Fruit fly (Drosophila melanogaster) whole organism, embryonic: ENCODE results near the gene ND-39.

Source experiments
- Antp ChIP-seq: fragments of 200-800 bp; sonication (Bioruptor generic); optimal IDR thresholded peaks from 3 replicates; lab custom pipeline; 2016; ENCODE audit warnings: missing biosample characterization, missing genetic modification characterization
- Awh ChIP-seq: fragments of 200-800 bp; sonication (Bioruptor generic); IDR thresholded peaks from 2 replicates; pipeline ENCODE4, ENCODE4 v1.3.6; 2022; ENCODE audit warnings: missing biosample characterization, missing genetic modification characterization
- Bdp1 ChIP-seq: fragments of 200-800 bp; sonication (Bioruptor generic); optimal IDR thresholded peaks from 3 replicates; lab custom pipeline; 2016; ENCODE audit warnings: missing biosample characterization, missing genetic modification characterization
- CG10321 ChIP-seq: fragments of 200-800 bp; sonication (Bioruptor generic); IDR thresholded peaks from 2 replicates; pipeline ENCODE4 v1.3.6; 2022; ENCODE audit warnings: missing biosample characterization, missing genetic modification characterization
- CG10565 ChIP-seq: fragments of 200-800 bp; sonication (Bioruptor generic); optimal IDR thresholded peaks from 3 replicates; lab custom pipeline; 2016; ENCODE audit warnings: missing biosample characterization, mild to moderate bottlenecking, missing genetic modification characterization
- CG13775 ChIP-seq: fragments of 200-800 bp; sonication (Bioruptor generic); optimal IDR thresholded peaks from 3 replicates; lab custom pipeline; 2017; ENCODE audit warnings: missing biosample characterization, mild to moderate bottlenecking, missing genetic modification characterization
- CG13894 ChIP-seq: fragments of 200-800 bp; sonication (Bioruptor generic); optimal IDR thresholded peaks from 3 replicates; lab custom pipeline; 2018; ENCODE audit warnings: missing biosample characterization, mild to moderate bottlenecking, missing genetic modification characterization, moderate library complexity
- CG1529 ChIP-seq: fragments of 200-800 bp; sonication (Bioruptor generic); optimal IDR thresholded peaks from 3 replicates; lab custom pipeline; 2018; ENCODE audit warnings: missing biosample characterization, missing genetic modification characterization
- CG17359 ChIP-seq: fragments of 200-800 bp; sonication (Bioruptor generic); optimal IDR thresholded peaks from 3 replicates; lab custom pipeline; 2018; ENCODE audit warnings: missing biosample characterization, mild to moderate bottlenecking, missing genetic modification characterization, moderate library complexity
- CG17385 ChIP-seq: fragments of 200-800 bp; sonication (Bioruptor generic); optimal IDR thresholded peaks from 3 replicates; lab custom pipeline; 2018; ENCODE audit warnings: missing biosample characterization, mild to moderate bottlenecking, missing genetic modification characterization
- CG17829 ChIP-seq: fragments of 200-800 bp; optimal IDR thresholded peaks from 2 replicates; lab custom pipeline; 2019; ENCODE audit warnings: missing biosample characterization, mild to moderate bottlenecking, missing genetic modification characterization, moderate library complexity
- CG18764 ChIP-seq: fragments of 200-800 bp; sonication (Bioruptor generic); optimal IDR thresholded peaks from 3 replicates; lab custom pipeline; 2016; ENCODE audit warnings: missing biosample characterization, missing genetic modification characterization
- CG32772 ChIP-seq: fragments of 200-800 bp; sonication (Bioruptor generic); IDR thresholded peaks from 2 replicates; pipeline ENCODE4 v1.3.6; 2022; ENCODE audit warnings: missing biosample characterization, missing genetic modification characterization
- CG3407 ChIP-seq: fragments of 200-800 bp; sonication (Bioruptor generic); optimal IDR thresholded peaks from 2 replicates; lab custom pipeline; 2018; ENCODE audit warnings: missing biosample characterization, mild to moderate bottlenecking, missing genetic modification characterization
- CG34376 ChIP-seq: fragments of 200-800 bp; sonication (Bioruptor generic); optimal IDR thresholded peaks from 2 replicates; lab custom pipeline; 2018; ENCODE audit warnings: missing biosample characterization, mild to moderate bottlenecking, missing genetic modification characterization
- CG4730 ChIP-seq: fragments of 200-800 bp; sonication (Bioruptor generic); IDR thresholded peaks from 2 replicates; pipeline ENCODE4 v1.3.6; 2022; ENCODE audit warnings: missing biosample characterization, missing genetic modification characterization
- CG7271 ChIP-seq: fragments of 200-800 bp; sonication (Bioruptor generic); optimal IDR thresholded peaks from 2 replicates; lab custom pipeline; 2018; ENCODE audit warnings: missing biosample characterization, mild to moderate bottlenecking, missing genetic modification characterization, moderate library complexity
- CG7745 ChIP-seq: fragments of 200-800 bp; sonication (Bioruptor generic); optimal IDR thresholded peaks from 2 replicates; lab custom pipeline; 2018; ENCODE audit warnings: missing biosample characterization, mild to moderate bottlenecking, missing genetic modification characterization, moderate library complexity
- CG7928 ChIP-seq: fragments of 200-800 bp; sonication (Bioruptor generic); optimal IDR thresholded peaks from 2 replicates; lab custom pipeline; 2017; ENCODE audit warnings: missing biosample characterization, mild to moderate bottlenecking, missing genetic modification characterization
- CG7963 ChIP-seq: fragments of 200-800 bp; sonication (Bioruptor generic); IDR thresholded peaks from 3 replicates; pipeline ENCODE4 v1.3.6; 2022; ENCODE audit warnings: missing biosample characterization, missing genetic modification characterization; ENCODE audit not compliant: partially characterized antibody
- CG9876 ChIP-seq: fragments of 200-800 bp; sonication (Bioruptor generic); optimal IDR thresholded peaks from 2 replicates; lab custom pipeline; 2016; ENCODE audit warnings: missing biosample characterization, missing genetic modification characterization
- Dbx ChIP-seq: fragments of 200-800 bp; sonication (Bioruptor generic); IDR thresholded peaks from 3 replicates; pipeline ENCODE4 v1.3.6; 2022; ENCODE audit warnings: missing biosample characterization, missing genetic modification characterization
- Dp ChIP-seq: fragments of 200-800 bp; sonication (Bioruptor generic); optimal IDR thresholded peaks from 2 replicates; lab custom pipeline; 2018; ENCODE audit warnings: missing biosample characterization, mild to moderate bottlenecking, missing genetic modification characterization, moderate library complexity
- E2f1 ChIP-seq: fragments of 200-800 bp; sonication (Bioruptor generic); IDR thresholded peaks from 2 replicates; pipeline ENCODE4 v1.3.6; 2022; ENCODE audit warnings: missing biosample characterization, missing genetic modification characterization
- HLH3B ChIP-seq: fragments of 200-800 bp; sonication (Bioruptor generic); IDR thresholded peaks from 2 replicates; pipeline ENCODE4 v1.3.6; 2022; ENCODE audit warnings: missing biosample characterization, missing genetic modification characterization
- Mad ChIP-seq: fragments of 200-800 bp; sonication (Bioruptor generic); optimal IDR thresholded peaks from 2 replicates; lab custom pipeline; 2016; ENCODE audit warnings: missing biosample characterization, missing genetic modification characterization
- NC2α ChIP-seq: fragments of 200-800 bp; sonication (Bioruptor generic); optimal IDR thresholded peaks from 2 replicates; lab custom pipeline; 2016; ENCODE audit warnings: missing biosample characterization, missing genetic modification characterization
- Optix ChIP-seq: fragments of 200-800 bp; sonication (Bioruptor generic); IDR thresholded peaks from 3 replicates; pipeline ENCODE4 v1.3.6; 2022; ENCODE audit warnings: missing biosample characterization, missing genetic modification characterization
- Trl ChIP-seq, 3 experiments: fragments of >200 bp in 2 of 3; fragments of 200-800 bp in 1 of 3; sonication (Bioruptor generic) in 1 of 3; optimal IDR thresholded peaks; 2 replicates in 1 of 3; 3 replicates in 2 of 3; lab custom pipeline; 2016 to 2017; ENCODE audit warnings: missing biosample characterization in 1 of 3, missing genetic modification characterization in 1 of 3
- al ChIP-seq: fragments of 200-800 bp; sonication (Bioruptor generic); IDR thresholded peaks from 2 replicates; pipeline ENCODE4 v1.3.6; 2022; ENCODE audit warnings: missing biosample characterization, missing genetic modification characterization
- ap ChIP-seq: fragments of 200-800 bp; sonication (Bioruptor generic); IDR thresholded peaks from 2 replicates; pipeline ENCODE4 v1.3.6; 2022; ENCODE audit warnings: missing biosample characterization, missing genetic modification characterization
- br ChIP-seq: fragments of >200 bp; optimal IDR thresholded peaks from 2 replicates; lab custom pipeline; 2017
- danr ChIP-seq: fragments of 200-800 bp; sonication (Bioruptor generic); IDR thresholded peaks from 2 replicates; pipeline ENCODE4 v1.3.6; 2022; ENCODE audit warnings: missing biosample characterization, missing genetic modification characterization
- gsb ChIP-seq: fragments of 200-800 bp; sonication (Bioruptor generic); IDR thresholded peaks from 2 replicates; pipeline ENCODE4 v1.3.6; 2022; ENCODE audit warnings: missing biosample characterization, missing genetic modification characterization
- gt ChIP-seq: fragments of 200-800 bp; sonication (Bioruptor generic); IDR thresholded peaks from 2 replicates; pipeline ENCODE4 v1.3.6; 2022; ENCODE audit warnings: missing biosample characterization, missing genetic modification characterization
- lab ChIP-seq: fragments of 200-800 bp; sonication (Bioruptor generic); optimal IDR thresholded peaks from 3 replicates; lab custom pipeline; 2017; ENCODE audit warnings: missing biosample characterization, missing genetic modification characterization, mild to moderate bottlenecking, moderate library complexity, missing genetic modification reagents
- peb ChIP-seq: fragments of 200-800 bp; sonication (Bioruptor generic); IDR thresholded peaks from 2 replicates; pipeline ENCODE4 v1.3.6; 2022; ENCODE audit warnings: missing biosample characterization, missing genetic modification characterization
- pfk ChIP-seq: fragments of 200-800 bp; sonication (Bioruptor generic); optimal IDR thresholded peaks from 2 replicates; lab custom pipeline; 2018; ENCODE audit warnings: missing biosample characterization, mild to moderate bottlenecking, missing genetic modification characterization, moderate library complexity
- prd ChIP-seq, 3 experiments: fragments of >200 bp in 2 of 3; fragments of 200-800 bp in 1 of 3; sonication (Bioruptor generic) in 1 of 3; optimal IDR thresholded peaks in 2 of 3; IDR thresholded peaks in 1 of 3; 2 replicates in 2 of 3; 3 replicates in 1 of 3; pipeline versions ENCODE4 v1.3.6 to Lab custom; 2017 to 2022; ENCODE audit warnings: missing biosample characterization in 1 of 3, missing genetic modification characterization in 1 of 3
- ranshi ChIP-seq: fragments of 200-800 bp; sonication (Bioruptor generic); IDR thresholded peaks from 2 replicates; pipeline ENCODE4 v1.3.6; 2022; ENCODE audit warnings: missing biosample characterization, missing genetic modification characterization
- ro ChIP-seq: fragments of 200-800 bp; sonication (Bioruptor generic); IDR thresholded peaks from 2 replicates; pipeline ENCODE4 v1.3.6; 2022; ENCODE audit warnings: missing biosample characterization, missing genetic modification characterization
- salm ChIP-seq: fragments of 200-800 bp; sonication (Bioruptor generic); optimal IDR thresholded peaks from 2 replicates; lab custom pipeline; 2018; ENCODE audit warnings: missing biosample characterization, mild to moderate bottlenecking, missing genetic modification characterization
- sisA ChIP-seq: fragments of 200-800 bp; sonication (Bioruptor generic); IDR thresholded peaks from 2 replicates; pipeline ENCODE4 v1.3.6; 2022; ENCODE audit warnings: missing biosample characterization, missing genetic modification characterization
- ssp ChIP-seq: fragments of 200-800 bp; sonication (Bioruptor generic); IDR thresholded peaks from 2 replicates; pipeline ENCODE4 v1.3.6; 2022; ENCODE audit warnings: missing biosample characterization, missing genetic modification characterization
- tap ChIP-seq: fragments of 200-800 bp; optimal IDR thresholded peaks from 3 replicates; lab custom pipeline; 2019; ENCODE audit warnings: missing biosample characterization, mild to moderate bottlenecking, missing genetic modification characterization, moderate library complexity
- tna ChIP-seq: fragments of 200-800 bp; sonication (Bioruptor generic); IDR thresholded peaks from 2 replicates; pipeline ENCODE4 v1.3.6; 2022; ENCODE audit warnings: missing biosample characterization, missing genetic modification characterization; ENCODE audit not compliant: partially characterized antibody
- twi ChIP-seq: fragments of 200-800 bp; optimal IDR thresholded peaks from 2 replicates; lab custom pipeline; 2019; ENCODE audit warnings: missing biosample characterization, mild to moderate bottlenecking, missing genetic modification characterization, moderate library complexity
- vfl ChIP-seq: fragments of 200-800 bp; sonication (Bioruptor generic); optimal IDR thresholded peaks from 2 replicates; lab custom pipeline; 2016; ENCODE audit warnings: missing biosample characterization, missing genetic modification characterization
- vvl ChIP-seq: fragments of 200-800 bp; sonication (Bioruptor generic); IDR thresholded peaks from 2 replicates; pipeline ENCODE4 v1.3.6; 2022; ENCODE audit warnings: missing biosample characterization, missing genetic modification characterization
- zen ChIP-seq: fragments of 200-800 bp; sonication (Bioruptor generic); optimal IDR thresholded peaks from 3 replicates; lab custom pipeline; 2018; ENCODE audit warnings: missing biosample characterization, mild to moderate bottlenecking, missing genetic modification characterization, moderate library complexity

Gene ND-39

DNA sequence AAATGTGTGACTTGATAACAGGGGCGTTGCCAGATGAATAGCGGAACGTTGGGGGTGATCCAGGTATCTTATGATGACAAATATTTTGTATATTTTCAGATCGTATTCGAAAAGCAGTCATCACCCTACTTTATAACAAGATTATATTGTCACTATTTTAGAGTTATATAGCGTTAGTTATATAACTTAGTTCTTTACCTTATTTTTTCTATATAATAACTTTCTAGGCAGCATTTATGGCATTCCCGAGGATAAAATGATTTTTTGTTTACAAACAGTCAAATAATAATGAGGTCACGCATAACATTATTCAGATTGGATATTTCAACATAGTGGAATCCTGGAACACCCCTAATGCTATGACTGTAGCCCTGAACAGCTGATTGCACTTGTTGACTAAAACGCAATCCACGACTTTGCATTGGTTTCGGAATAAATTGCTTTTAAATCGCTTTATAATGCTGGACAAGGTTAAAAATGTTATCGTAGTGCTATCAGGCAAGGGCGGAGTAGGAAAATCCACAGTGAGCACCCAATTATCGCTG is 34.4 kb downstream of the ND-39 start, which contains the start of gene Nubp2 (continued):
- peak; percentile 78 for TF ChIP-seq CG7271
- peak; percentile 55 for TF ChIP-seq CG10321 (GFP tag; lab: Robert Waterston, UW)
- peak; percentile 95 for TF ChIP-seq al (GFP tag; lab: Robert Waterston, UW)
- peak; percentile 96 for TF ChIP-seq CG7928 (GFP tag; lab: Kevin White, UChicago)
- TF ChIP-seq gt (GFP tag; lab: Robert Waterston, UW), result peak; percentile 75
- TF ChIP-seq Mad, result peak; percentile 95
- TF ChIP-seq NC2α (GFP tag; lab: Kevin White, UChicago), result peak; percentile 85
- no peak for TF ChIP-seq prd (optimal IDR thresholded peaks at IDR 0.05; lab: Kevin White, UChicago)
- TF ChIP-seq prd (GFP tag; IDR thresholded peaks at IDR 0.05; lab: Robert Waterston, UW), result peak; percentile 97
- peak; percentile 95 for TF ChIP-seq vfl (GFP tag; lab: Kevin White, UChicago)
- TF ChIP-seq HLH3B (GFP tag; lab: Robert Waterston, UW), result peak; percentile 90
- peak; percentile 96 for TF ChIP-seq zen (tag; lab: Kevin White, UChicago)
- peak; percentile 78 for TF ChIP-seq CG10565
- peak; percentile 39 for TF ChIP-seq pfk
- TF ChIP-seq tna (GFP tag; lab: Robert Waterston, UW), result no peak
- peak; percentile 92 for TF ChIP-seq E2f1 (GFP tag; lab: Robert Waterston, UW)
- peak; percentile 87 for TF ChIP-seq CG9876 (GFP tag; lab: Kevin White, UChicago)
- TF ChIP-seq CG7963, result no peak
- peak; percentile 94 for TF ChIP-seq twi (tag; lab: Kevin White, UChicago)
- TF ChIP-seq CG1529, result peak; percentile 89
- peak; percentile 95 for TF ChIP-seq vvl (GFP tag; lab: Robert Waterston, UW)
- peak; percentile 90 for TF ChIP-seq CG17385
- peak; percentile 84 for TF ChIP-seq salm (tag; lab: Kevin White, UChicago)
- peak; percentile 96 for TF ChIP-seq lab (GFP tag; lab: Kevin White, UChicago)
- TF ChIP-seq CG34376, result peak; percentile 95
- TF ChIP-seq CG13894 (tag; lab: Kevin White, UChicago), result peak; percentile 95
- peak; percentile 87 for TF ChIP-seq danr (GFP tag; lab: Robert Waterston, UW)
- peak; percentile 86 for TF ChIP-seq CG3407 (GFP tag; lab: Kevin White, UChicago)
- peak; percentile 92 for TF ChIP-seq CG32772 (GFP tag; lab: Robert Waterston, UW)
- TF ChIP-seq Optix (GFP tag; lab: Robert Waterston, UW), result peak; percentile 74; the same call in 2 of the 3 replicates
- peak; percentile 94 for TF ChIP-seq CG18764
- peak; percentile 88 for TF ChIP-seq Bdp1
- peak; percentile 89 for TF ChIP-seq tap (tag; lab: Kevin White, UChicago)
- peak; percentile 33 for TF ChIP-seq Dp (GFP tag; lab: Kevin White, UChicago)
- TF ChIP-seq CG7745, result no peak
- TF ChIP-seq Trl (optimal IDR thresholded peaks at IDR 0.05; lab: Kevin White, UChicago), result no peak
- peak; percentile 92 for TF ChIP-seq Trl (GFP tag; optimal IDR thresholded peaks at IDR 0.05; lab: Kevin White, UChicago)
- TF ChIP-seq sisA (GFP tag; lab: Robert Waterston, UW), result peak; percentile 94
- peak; percentile 83 for TF ChIP-seq peb (GFP tag; lab: Robert Waterston, UW)
- peak; percentile 75 for TF ChIP-seq Awh (GFP tag; lab: Robert Waterston, UW)
- TF ChIP-seq ro (GFP tag; lab: Robert Waterston, UW), result peak; percentile 79
- peak; percentile 86 for TF ChIP-seq gsb (GFP tag; lab: Robert Waterston, UW)
- peak; percentile 90 for TF ChIP-seq Antp (GFP tag; lab: Kevin White, UChicago)
- TF ChIP-seq CG4730 (GFP tag; lab: Robert Waterston, UW), result peak; percentile 90
- TF ChIP-seq ap (GFP tag; lab: Robert Waterston, UW), result peak; percentile 82
- TF ChIP-seq ssp (GFP tag; lab: Robert Waterston, UW), result peak; percentile 90
- TF ChIP-seq CG13775 (GFP tag; lab: Kevin White, UChicago), result peak; percentile 98
- no peak for TF ChIP-seq br (lab: Kevin White, UChicago)
- peak; percentile 95 for TF ChIP-seq Dbx (GFP tag; lab: Robert Waterston, UW)
- peak; percentile 90 for TF ChIP-seq CG17359 (tag; lab: Kevin White, UChicago)
- peak; percentile 97 for TF ChIP-seq CG17829
- TF ChIP-seq ranshi, result peak; percentile 87
